Worm (Caenorhabditis elegans) whole organism, young adult: ENCODE results near the gene sbt-1.

Source experiments
- F57A8.1 ChIP-seq: fragments of 200-800 bp; sonication (Bioruptor generic); optimal IDR thresholded peaks from 2 replicates; lab custom pipeline; 2018; ENCODE audit warnings: mild to moderate bottlenecking, missing genetic modification characterization, moderate library complexity, missing compliant biosample characterization
- Y53F4B.3 ChIP-seq: fragments of 200-800 bp; sonication (Bioruptor generic); IDR thresholded peaks from 2 replicates; pipeline ENCODE4 v1.3.6; 2022; ENCODE audit warnings: missing genetic modification reagents, missing genetic modification characterization, missing compliant biosample characterization
- pbrm-1 ChIP-seq: fragments of 200-800 bp; sonication (Bioruptor generic); IDR thresholded peaks from 2 replicates; pipeline ENCODE4 v1.3.6; 2022; ENCODE audit warnings: missing genetic modification reagents, missing genetic modification characterization, missing compliant biosample characterization
- tbx-9 ChIP-seq: sonication (generic microtip); optimal IDR thresholded peaks from 2 replicates; lab custom pipeline; 2016; ENCODE audit warnings: borderline replicate concordance, missing genetic modification characterization, inconsistent platforms, missing compliant biosample characterization
- tlf-1 ChIP-seq: fragments of 200-800 bp; sonication (Bioruptor generic); optimal IDR thresholded peaks from 2 replicates; lab custom pipeline; 2018; ENCODE audit warnings: mild to moderate bottlenecking, missing genetic modification characterization, missing compliant biosample characterization

ce11 chrV:20866406-20866805 is 37.7 kb upstream of the sbt-1 start:
- TF ChIP-seq Y53F4B.3 (GFP tag; lab: Robert Waterston, UW) = no peak
- TF ChIP-seq pbrm-1 (GFP tag; lab: Robert Waterston, UW) = no peak
- no peak for TF ChIP-seq F57A8.1 (GFP tag; lab: Kevin White, UChicago)
- no peak for TF ChIP-seq tbx-9 (tag; lab: Kevin White, UChicago)
- TF ChIP-seq tlf-1 (GFP tag; lab: Kevin White, UChicago) = no peak
